Worm (Caenorhabditis elegans) whole organism, early embryonic: ENCODE measurements around the gene ZC262.4.

Source experiments
- B0310.2 ChIP-seq: sonication (generic microtip); optimal IDR thresholded peaks from 2 replicates; lab custom pipeline; 2016; ENCODE audit warnings: mild to moderate bottlenecking, missing genetic modification characterization, missing compliant biosample characterization
- F13C5.2 ChIP-seq: sonication (generic microtip); optimal IDR thresholded peaks from 2 replicates; lab custom pipeline; 2017; ENCODE audit warnings: mild to moderate bottlenecking, missing genetic modification characterization, inconsistent platforms, missing compliant biosample characterization
- aly-1 ChIP-seq: sonication (generic microtip); optimal IDR thresholded peaks from 2 replicates; lab custom pipeline; 2016; ENCODE audit warnings: missing genetic modification characterization, missing compliant biosample characterization
- ama-1 ChIP-seq: fragments of 150-350 bp; optimal IDR thresholded peaks from 2 replicates; lab custom pipeline; 2014
- ceh-13 ChIP-seq: fragments of 200-800 bp; sonication (Bioruptor generic); optimal IDR thresholded peaks from 2 replicates; lab custom pipeline; 2018; ENCODE audit warnings: mild to moderate bottlenecking, missing genetic modification characterization, missing compliant biosample characterization
- ceh-36 ChIP-seq: sonication (generic microtip); optimal IDR thresholded peaks from 2 replicates; lab custom pipeline; 2016; ENCODE audit warnings: missing genetic modification characterization, inconsistent platforms, missing compliant biosample characterization
- ets-7 ChIP-seq: sonication (generic microtip); optimal IDR thresholded peaks from 2 replicates; lab custom pipeline; 2016; ENCODE audit warnings: missing genotype, missing genetic modification characterization, missing compliant biosample characterization
- flt-1 ChIP-seq: fragments of 200-800 bp; sonication (Bioruptor generic); IDR thresholded peaks from 2 replicates; pipeline ENCODE4 v1.3.6; 2022; ENCODE audit warnings: missing genetic modification characterization, missing compliant biosample characterization
- hmbx-1 ChIP-seq: sonication (generic microtip); optimal IDR thresholded peaks from 2 replicates; lab custom pipeline; 2016; ENCODE audit warnings: mild to moderate bottlenecking, missing genetic modification characterization, missing compliant biosample characterization
- hmg-4 ChIP-seq: fragments of 200-800 bp; sonication (Bioruptor generic); optimal IDR thresholded peaks from 2 replicates; lab custom pipeline; 2018; ENCODE audit warnings: mild to moderate bottlenecking, missing genetic modification characterization, missing compliant biosample characterization
- hnd-1 ChIP-seq: sonication (generic microtip); optimal IDR thresholded peaks from 2 replicates; lab custom pipeline; 2016; ENCODE audit warnings: missing genetic modification characterization, missing compliant biosample characterization
- pes-1 ChIP-seq: fragments of 200-800 bp; sonication (Bioruptor generic); IDR thresholded peaks from 2 replicates; pipeline ENCODE4 v1.3.6; 2022; ENCODE audit warnings: missing genetic modification reagents, missing genetic modification characterization, missing compliant biosample characterization
- scrt-1 ChIP-seq: fragments of 200-800 bp; sonication (Bioruptor generic); IDR thresholded peaks from 2 replicates; pipeline ENCODE4 v1.3.6; 2022; ENCODE audit warnings: missing genetic modification characterization, missing compliant biosample characterization
- sea-1 ChIP-seq: fragments of 200-800 bp; sonication (Bioruptor generic); conservative IDR thresholded peaks from 2 replicates; pipeline ENCODE4 v1.3.6; 2022; ENCODE audit warnings: missing genetic modification characterization, missing compliant biosample characterization
- tbx-11 ChIP-seq: fragments of 200-800 bp; sonication (Bioruptor generic); IDR thresholded peaks from 2 replicates; pipeline ENCODE4 v1.3.6; 2022; ENCODE audit warnings: missing genetic modification characterization, missing compliant biosample characterization
- tbx-37 ChIP-seq: fragments of 200-800 bp; sonication (Bioruptor generic); conservative IDR thresholded peaks from 2 replicates; pipeline ENCODE4 v1.3.6; 2022; ENCODE audit warnings: missing genetic modification reagents, missing genetic modification characterization, missing compliant biosample characterization
- tra-4 ChIP-seq: sonication (generic microtip); optimal IDR thresholded peaks from 2 replicates; lab custom pipeline; 2017; ENCODE audit warnings: missing genetic modification characterization, missing compliant biosample characterization

Gene ZC262.4

DNA sequence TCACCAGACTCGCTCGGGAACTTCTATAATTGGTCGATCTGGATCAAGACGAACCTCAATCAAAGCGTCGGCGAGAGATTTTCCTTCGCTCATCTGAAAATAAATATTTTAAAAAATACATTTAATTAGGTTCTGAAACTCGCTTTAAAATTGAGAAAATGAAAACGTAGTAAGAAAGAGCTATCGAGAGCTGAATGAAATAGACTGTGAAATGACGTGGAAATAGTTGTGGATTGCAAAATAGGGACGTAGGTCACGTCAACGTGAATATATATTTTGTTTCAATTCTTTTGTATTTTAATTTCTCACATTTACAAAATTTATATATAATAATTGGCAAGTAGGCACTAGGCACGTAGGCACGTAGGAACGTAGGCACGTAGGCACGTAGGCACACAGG lies at the start of gene ZC262.4:
Gene ZC262.4, minus strand, starts transcription at position 101 of the 400 bp plus-strand sequence.
- TF ChIP-seq ama-1 (lab: Kevin White, UChicago): no peak
- TF ChIP-seq hnd-1: no peak
- TF ChIP-seq hmg-4 (GFP tag; lab: Kevin White, UChicago): no peak
- no peak for TF ChIP-seq tra-4 (tag; lab: Kevin White, UChicago)
- TF ChIP-seq hmbx-1 (tag; lab: Kevin White, UChicago): no peak
- no peak for TF ChIP-seq sea-1 (GFP tag; lab: Robert Waterston, UW)
- TF ChIP-seq aly-1: no peak
- no peak for TF ChIP-seq B0310.2
- no peak for TF ChIP-seq pes-1 (GFP tag; lab: Robert Waterston, UW)
- TF ChIP-seq flt-1 (GFP tag; lab: Robert Waterston, UW): no peak
- TF ChIP-seq tbx-11 (GFP tag; lab: Robert Waterston, UW): no peak
- no peak for TF ChIP-seq scrt-1
- no peak for TF ChIP-seq F13C5.2 (tag; lab: Kevin White, UChicago)
- no peak for TF ChIP-seq tbx-37 (GFP tag; lab: Robert Waterston, UW)
- TF ChIP-seq ceh-36: no peak
- TF ChIP-seq ceh-13 (GFP tag; lab: Kevin White, UChicago): no peak
- no peak for TF ChIP-seq ets-7 (tag; lab: Kevin White, UChicago)

DNA sequence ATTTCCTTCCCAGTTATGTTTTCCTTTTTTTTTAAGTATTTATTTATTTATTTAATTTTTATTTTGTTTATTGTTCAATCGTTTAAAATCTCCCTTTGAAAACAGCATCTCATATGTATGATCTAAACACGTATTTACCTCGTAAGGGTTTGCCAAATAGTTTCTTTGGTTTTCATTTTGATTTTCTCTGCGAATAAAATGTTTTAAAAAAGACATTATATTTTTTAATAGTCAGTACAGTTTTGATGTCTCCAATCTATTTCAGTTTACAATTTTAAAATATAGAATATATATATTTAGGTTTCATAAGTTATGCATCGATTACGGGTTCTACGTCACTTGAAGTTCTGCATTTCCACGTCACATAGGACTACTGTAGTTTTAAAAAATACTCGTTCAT lies 46.3 kb upstream of the ZC262.4 start, which contains the start of gene R05D3.12:
Gene R05D3.12, plus strand, starts transcription at position 301 of the 400 bp plus-strand sequence.
- TF ChIP-seq tra-4 (tag; lab: Kevin White, UChicago) (no peak), scrt-1 (no peak), hnd-1 (no peak), sea-1 (GFP tag; lab: Robert Waterston, UW) (no peak), tbx-37 (GFP tag; lab: Robert Waterston, UW) (no peak), ceh-36 (no peak), F13C5.2 (tag; lab: Kevin White, UChicago) (no peak), pes-1 (GFP tag; lab: Robert Waterston, UW) (no peak), flt-1 (GFP tag; lab: Robert Waterston, UW) (no peak), B0310.2 (no peak)

DNA sequence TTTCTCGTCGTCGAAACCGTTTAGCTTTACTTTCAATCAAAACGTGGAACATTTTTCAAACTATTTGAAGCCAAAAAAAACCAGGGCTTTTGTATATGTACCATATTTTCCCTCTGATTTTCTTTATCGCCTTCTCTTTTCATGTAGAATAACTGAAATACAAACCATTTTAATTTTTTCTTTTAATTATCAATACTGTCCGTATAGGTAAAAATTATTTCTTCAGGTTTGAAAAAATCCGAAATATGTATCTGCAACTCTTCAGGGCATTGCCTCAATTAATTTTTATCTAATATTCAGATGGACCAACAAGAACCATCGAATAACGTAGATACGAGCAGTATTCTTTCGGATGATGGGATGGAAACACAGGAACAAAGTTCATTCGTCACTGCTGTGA lies 40.7 kb upstream of the ZC262.4 start, which contains the start of gene met-2:
Gene met-2, plus strand, starts transcription at position 301 of the 400 bp plus-strand sequence.
- no peak for TF ChIP-seq hmbx-1 (tag; lab: Kevin White, UChicago)
- no peak for TF ChIP-seq ceh-13 (GFP tag; lab: Kevin White, UChicago)
- TF ChIP-seq sea-1 (GFP tag; lab: Robert Waterston, UW): no peak
- TF ChIP-seq tra-4 (tag; lab: Kevin White, UChicago): no peak

DNA sequence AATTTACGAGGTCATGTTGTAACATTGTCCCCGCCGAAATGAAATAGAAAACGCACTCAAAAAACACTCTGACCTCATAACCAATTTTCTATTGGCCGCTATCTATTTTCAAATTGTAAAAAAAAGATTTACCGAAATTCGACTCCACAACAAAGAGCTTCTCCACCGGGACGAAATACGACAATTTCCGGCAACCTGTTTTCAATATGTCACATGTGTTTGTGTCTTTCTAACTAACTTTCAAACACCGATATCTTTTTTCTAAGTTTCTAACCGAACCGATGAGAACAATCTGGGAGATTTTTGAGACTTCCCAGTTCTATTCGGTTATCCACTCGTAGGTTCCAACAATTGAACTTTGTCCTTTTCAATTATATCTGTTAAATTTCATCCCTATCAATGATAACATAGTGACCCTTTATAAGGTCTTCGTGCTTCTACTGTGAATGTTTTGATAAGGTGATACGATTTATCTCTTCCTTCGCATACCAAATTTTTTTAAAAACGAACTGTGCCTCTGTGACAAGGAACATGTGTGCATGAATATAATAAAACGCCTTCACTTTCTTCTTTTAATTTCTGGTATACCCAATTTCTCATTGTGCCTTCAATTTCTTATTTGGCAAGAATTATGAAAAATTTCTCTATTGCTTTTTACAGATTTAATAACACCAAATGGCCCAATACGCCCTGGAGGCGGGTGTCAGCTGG lies 37.4 kb upstream of the ZC262.4 start, which contains the start of gene lmbr-1:
Gene lmbr-1, plus strand, starts transcription at position 661 of the 711 bp plus-strand sequence.
- TF ChIP-seq sea-1 (GFP tag; lab: Robert Waterston, UW): no peak
- TF ChIP-seq tbx-37 (GFP tag; lab: Robert Waterston, UW): no peak
- no peak for TF ChIP-seq hnd-1
- TF ChIP-seq hmbx-1 (tag; lab: Kevin White, UChicago): no peak
- no peak for TF ChIP-seq B0310.2
- no peak for TF ChIP-seq ceh-36
- no peak for TF ChIP-seq F13C5.2 (tag; lab: Kevin White, UChicago)
- TF ChIP-seq pes-1 (GFP tag; lab: Robert Waterston, UW): no peak
- TF ChIP-seq hmg-4 (GFP tag; lab: Kevin White, UChicago): no peak
- no peak for TF ChIP-seq tra-4 (tag; lab: Kevin White, UChicago)
- no peak for TF ChIP-seq scrt-1
- no peak for TF ChIP-seq flt-1 (GFP tag; lab: Robert Waterston, UW)
- TF ChIP-seq ceh-13 (GFP tag; lab: Kevin White, UChicago): no peak
- no peak for TF ChIP-seq ets-7 (tag; lab: Kevin White, UChicago)
- no peak for TF ChIP-seq tbx-11 (GFP tag; lab: Robert Waterston, UW)
- TF ChIP-seq ama-1 (lab: Kevin White, UChicago): no peak
- no peak for TF ChIP-seq aly-1

DNA sequence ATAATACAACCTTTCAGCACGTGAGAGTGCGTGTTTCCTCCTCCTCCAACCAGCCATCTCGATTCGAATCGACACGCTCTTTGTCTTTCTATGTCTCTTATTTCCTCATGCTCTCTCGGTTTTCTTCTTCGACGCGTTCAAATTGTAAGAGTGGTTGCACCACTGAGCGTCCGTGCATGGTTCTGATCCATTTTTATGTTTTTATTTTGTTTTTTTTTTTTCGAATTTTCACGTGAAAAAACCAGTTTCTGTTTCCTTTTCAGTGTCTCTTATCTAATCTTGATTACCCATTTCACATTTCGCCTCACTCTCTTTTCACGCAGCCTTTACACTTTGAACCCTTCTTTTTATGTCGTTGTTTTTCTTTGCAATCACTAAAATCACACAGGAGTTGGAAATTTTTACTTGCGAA lies 36.5 kb upstream of the ZC262.4 start:
- TF ChIP-seq F13C5.2 (tag; lab: Kevin White, UChicago) (no peak), ama-1 (lab: Kevin White, UChicago) (no peak), ceh-13 (GFP tag; lab: Kevin White, UChicago) (no peak), flt-1 (GFP tag; lab: Robert Waterston, UW) (no peak), sea-1 (GFP tag; lab: Robert Waterston, UW) (no peak), pes-1 (GFP tag; lab: Robert Waterston, UW) (no peak), hnd-1 (no peak)

DNA sequence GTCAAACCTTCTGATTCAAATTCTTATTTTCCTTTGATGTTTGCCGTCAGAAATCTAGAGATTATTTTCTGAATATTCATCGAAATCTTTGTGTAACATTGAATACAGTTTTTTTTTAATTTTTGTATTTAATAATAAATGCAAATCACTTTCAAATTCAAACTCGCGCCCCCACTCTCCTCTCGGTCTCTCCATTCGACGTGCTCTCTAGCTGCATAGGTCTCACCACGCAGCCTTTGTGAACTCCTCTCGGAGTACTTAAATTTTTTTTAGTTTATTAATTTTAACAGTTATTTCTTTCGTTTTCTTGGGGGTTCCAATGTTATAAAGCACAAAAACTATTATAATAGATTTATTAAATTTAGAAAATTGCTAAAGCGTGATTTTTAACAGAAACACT lies 35.9 kb upstream of the ZC262.4 start:
- no peak for TF ChIP-seq tbx-11 (GFP tag; lab: Robert Waterston, UW)
- TF ChIP-seq flt-1 (GFP tag; lab: Robert Waterston, UW): no peak
- TF ChIP-seq tbx-37 (GFP tag; lab: Robert Waterston, UW): no peak
- TF ChIP-seq B0310.2: no peak
- TF ChIP-seq tra-4 (tag; lab: Kevin White, UChicago): no peak

DNA sequence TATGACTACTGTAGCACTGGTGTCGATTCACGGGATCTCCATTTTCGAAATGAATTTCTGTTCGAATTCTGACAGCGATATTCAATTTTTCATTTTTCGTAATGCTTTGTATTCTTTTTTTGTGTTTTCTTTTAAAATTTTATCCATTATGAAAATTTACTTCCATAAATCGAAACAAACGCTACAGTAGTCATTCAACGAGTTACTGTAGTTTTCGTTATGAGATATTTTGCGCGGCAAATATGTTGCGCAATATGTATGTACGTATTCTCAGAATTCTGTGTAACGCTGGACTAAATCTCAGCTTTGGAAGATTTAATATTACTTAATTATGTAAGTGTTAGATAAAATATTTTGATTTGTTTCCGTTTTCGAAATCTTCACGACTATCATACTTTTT lies 34.8 kb upstream of the ZC262.4 start:
- TF ChIP-seq pes-1 (GFP tag; lab: Robert Waterston, UW): no peak
- no peak for TF ChIP-seq hmbx-1 (tag; lab: Kevin White, UChicago)
- TF ChIP-seq tra-4 (tag; lab: Kevin White, UChicago): no peak
- no peak for TF ChIP-seq flt-1 (GFP tag; lab: Robert Waterston, UW)
- TF ChIP-seq ets-7 (tag; lab: Kevin White, UChicago): no peak
- no peak for TF ChIP-seq scrt-1
- no peak for TF ChIP-seq tbx-37 (GFP tag; lab: Robert Waterston, UW)
- no peak for TF ChIP-seq B0310.2
- TF ChIP-seq tbx-11 (GFP tag; lab: Robert Waterston, UW): no peak
- no peak for TF ChIP-seq ceh-13 (GFP tag; lab: Kevin White, UChicago)
- TF ChIP-seq sea-1 (GFP tag; lab: Robert Waterston, UW): no peak
- TF ChIP-seq ceh-36: no peak
- TF ChIP-seq hmg-4 (GFP tag; lab: Kevin White, UChicago): no peak
- no peak for TF ChIP-seq ama-1 (lab: Kevin White, UChicago)
- TF ChIP-seq F13C5.2 (tag; lab: Kevin White, UChicago): no peak
- TF ChIP-seq hnd-1: no peak
- no peak for TF ChIP-seq aly-1
